Fruit fly (Drosophila melanogaster) whole organism, embryonic: Measurements from ENCODE around the gene Ald2.

Experiments
- exex ChIP-seq: fragments of 200-800 bp; sonication (Bioruptor generic); optimal IDR thresholded peaks from 4 replicates; lab custom pipeline; 2018; ENCODE audit warnings: missing biosample characterization, mild to moderate bottlenecking, missing genetic modification characterization, moderate library complexity
- h ChIP-seq: fragments of >200 bp; optimal IDR thresholded peaks from 2 replicates; lab custom pipeline; 2017
- mirr ChIP-seq: fragments of 200-800 bp; sonication (Bioruptor generic); optimal IDR thresholded peaks from 3 replicates; lab custom pipeline; 2018; ENCODE audit warnings: missing biosample characterization, mild to moderate bottlenecking, missing genetic modification characterization

The Ald2 gene

dm6 chr3R:26465121-26465520 is 51.2 kb downstream of the Ald2 start:
- TF ChIP-seq exex (peak; percentile 52), h (lab: Kevin White, UChicago) (no peak), mirr (peak; percentile 66)
